Fruit fly (Drosophila melanogaster) whole organism, embryonic: Measurements from ENCODE around the gene CG6465.

ENCODE experiments used
- B-H1 ChIP-seq: fragments of 200-800 bp; sonication (Bioruptor generic); IDR thresholded peaks from 3 replicates; pipeline ENCODE4 v1.3.6; 2022; ENCODE audit warnings: missing biosample characterization, missing genetic modification characterization
- CG10274 ChIP-seq: fragments of 200-800 bp; sonication (Bioruptor generic); optimal IDR thresholded peaks from 3 replicates; lab custom pipeline; 2017; ENCODE audit warnings: missing biosample characterization, mild to moderate bottlenecking, missing genetic modification characterization
- CG10321 ChIP-seq: fragments of 200-800 bp; sonication (Bioruptor generic); IDR thresholded peaks from 2 replicates; pipeline ENCODE4 v1.3.6; 2022; ENCODE audit warnings: missing biosample characterization, missing genetic modification characterization
- CG10366 ChIP-seq: fragments of 200-800 bp; sonication (Bioruptor generic); IDR thresholded peaks from 2 replicates; pipeline ENCODE4 v1.3.6; 2022; ENCODE audit warnings: missing biosample characterization, missing genetic modification characterization
- CG10431 ChIP-seq: fragments of 200-800 bp; sonication (Bioruptor generic); optimal IDR thresholded peaks from 3 replicates; lab custom pipeline; 2018; ENCODE audit warnings: missing biosample characterization, mild to moderate bottlenecking, missing genetic modification characterization
- CG10654 ChIP-seq: fragments of 200-800 bp; sonication (Bioruptor generic); optimal IDR thresholded peaks from 2 replicates; lab custom pipeline; 2016; ENCODE audit warnings: missing biosample characterization, missing genetic modification characterization
- CG10979 ChIP-seq: fragments of 200-800 bp; sonication (Bioruptor generic); optimal IDR thresholded peaks from 2 replicates; lab custom pipeline; 2018; ENCODE audit warnings: missing biosample characterization, mild to moderate bottlenecking, missing genetic modification characterization, moderate library complexity
- CG12155 ChIP-seq: fragments of 200-800 bp; sonication (Bioruptor generic); optimal IDR thresholded peaks from 3 replicates; lab custom pipeline; 2016; ENCODE audit warnings: missing biosample characterization, missing genetic modification characterization
- CG13287 ChIP-seq: fragments of 200-800 bp; sonication (Bioruptor generic); IDR thresholded peaks from 2 replicates; pipeline ENCODE4 v1.3.6; 2022; ENCODE audit warnings: missing biosample characterization, missing genetic modification characterization; ENCODE audit not compliant: partially characterized antibody
- CG15514 ChIP-seq: fragments of 200-800 bp; sonication (Bioruptor generic); optimal IDR thresholded peaks from 3 replicates; lab custom pipeline; 2017; ENCODE audit warnings: missing biosample characterization, missing genetic modification characterization, mild to moderate bottlenecking, moderate library complexity, missing genetic modification reagents
- CG15696 ChIP-seq: fragments of 200-800 bp; sonication (Bioruptor generic); optimal IDR thresholded peaks from 2 replicates; lab custom pipeline; 2019; ENCODE audit warnings: missing biosample characterization, mild to moderate bottlenecking, missing genetic modification characterization, moderate library complexity
- CG17612 ChIP-seq: fragments of 200-800 bp; sonication (Bioruptor generic); IDR thresholded peaks from 2 replicates; pipeline ENCODE4 v1.3.6; 2022; ENCODE audit warnings: missing biosample characterization, missing genetic modification characterization
- CG18619 ChIP-seq: fragments of 200-800 bp; sonication (Bioruptor generic); optimal IDR thresholded peaks from 3 replicates; lab custom pipeline; 2017; ENCODE audit warnings: missing biosample characterization, mild to moderate bottlenecking, missing genetic modification characterization
- CG2116 ChIP-seq: fragments of 200-800 bp; sonication (Bioruptor generic); optimal IDR thresholded peaks from 3 replicates; lab custom pipeline; 2018; ENCODE audit warnings: missing biosample characterization, mild to moderate bottlenecking, missing genetic modification characterization
- CG2129 ChIP-seq: fragments of 200-800 bp; sonication (Bioruptor generic); IDR thresholded peaks from 2 replicates; pipeline ENCODE4 v1.3.6; 2022; ENCODE audit warnings: missing biosample characterization, missing genetic modification characterization; ENCODE audit not compliant: partially characterized antibody
- CG2678 ChIP-seq: fragments of 200-800 bp; sonication (Bioruptor generic); optimal IDR thresholded peaks from 3 replicates; lab custom pipeline; 2019; ENCODE audit warnings: missing biosample characterization, mild to moderate bottlenecking, missing genetic modification characterization, moderate library complexity
- CG2712 ChIP-seq: fragments of 200-800 bp; optimal IDR thresholded peaks from 3 replicates; lab custom pipeline; 2019; ENCODE audit warnings: missing biosample characterization, mild to moderate bottlenecking, missing genetic modification characterization, moderate library complexity
- CG31224 ChIP-seq: fragments of 200-800 bp; sonication (Bioruptor generic); IDR thresholded peaks from 2 replicates; pipeline ENCODE4 v1.3.6; 2022; ENCODE audit warnings: missing biosample characterization, missing genetic modification characterization
- CG43689 ChIP-seq: fragments of 200-800 bp; sonication (Bioruptor generic); IDR thresholded peaks from 2 replicates; pipeline ENCODE4 v1.3.6; 2022; ENCODE audit warnings: missing biosample characterization, missing genetic modification characterization
- CG4820 ChIP-seq: fragments of 200-800 bp; sonication (Bioruptor generic); optimal IDR thresholded peaks from 3 replicates; lab custom pipeline; 2016; ENCODE audit warnings: missing biosample characterization, missing genetic modification characterization
- CG6813 ChIP-seq: fragments of 200-800 bp; sonication (Bioruptor generic); optimal IDR thresholded peaks from 2 replicates; lab custom pipeline; 2017; ENCODE audit warnings: missing biosample characterization, missing genetic modification characterization, mild to moderate bottlenecking, moderate library complexity, missing genetic modification reagents
- CG8478 ChIP-seq: fragments of >200 bp; optimal IDR thresholded peaks from 2 replicates; lab custom pipeline; 2018
- Dll ChIP-seq: fragments of 200-800 bp; sonication (Bioruptor generic); IDR thresholded peaks from 4 replicates; pipeline ENCODE4 v1.3.6; 2022; ENCODE audit warnings: missing biosample characterization, missing genetic modification characterization; ENCODE audit not compliant: partially characterized antibody
- Doc3 ChIP-seq: fragments of 200-800 bp; sonication (Bioruptor generic); IDR thresholded peaks from 3 replicates; pipeline ENCODE4 v1.3.6; 2022; ENCODE audit warnings: missing biosample characterization, missing genetic modification characterization; ENCODE audit not compliant: partially characterized antibody
- Ets65A ChIP-seq: fragments of 200-800 bp; sonication (Bioruptor generic); peaks from one replicate; lab custom pipeline; 2016; ENCODE audit warnings: missing biosample characterization, missing genetic modification characterization
- Gsc ChIP-seq: fragments of 200-800 bp; sonication (Bioruptor generic); IDR thresholded peaks from 2 replicates; pipeline ENCODE4 v1.3.6; 2022; ENCODE audit warnings: missing biosample characterization, missing genetic modification characterization
- HLH3B ChIP-seq: fragments of 200-800 bp; sonication (Bioruptor generic); IDR thresholded peaks from 2 replicates; pipeline ENCODE4 v1.3.6; 2022; ENCODE audit warnings: missing biosample characterization, missing genetic modification characterization
- MBD-R2 ChIP-seq: fragments of 200-800 bp; sonication (Bioruptor generic); IDR thresholded peaks from 2 replicates; pipeline ENCODE4 v1.3.6; 2022; ENCODE audit warnings: missing biosample characterization, missing genetic modification characterization
- Rfx ChIP-seq: fragments of 200-800 bp; sonication (Bioruptor generic); IDR thresholded peaks from 2 replicates; pipeline ENCODE4 v1.3.6; 2022; ENCODE audit warnings: missing biosample characterization, missing genetic modification characterization
- Scr ChIP-seq: fragments of 200-800 bp; sonication (Bioruptor generic); IDR thresholded peaks from 2 replicates; pipeline ENCODE4 v1.3.6; 2022; ENCODE audit warnings: missing biosample characterization, missing genetic modification characterization; ENCODE audit not compliant: partially characterized antibody
- Six4 ChIP-seq: fragments of 200-800 bp; sonication (Bioruptor generic); optimal IDR thresholded peaks from 2 replicates; lab custom pipeline; 2016; ENCODE audit warnings: missing biosample characterization, missing genetic modification characterization
- Taf1 ChIP-seq: fragments of 200-800 bp; sonication (Bioruptor generic); IDR thresholded peaks from 2 replicates; pipeline ENCODE4 v1.3.6; 2022; ENCODE audit warnings: missing biosample characterization, missing genetic modification characterization
- abd-A ChIP-seq: fragments of 200-800 bp; sonication (Bioruptor generic); optimal IDR thresholded peaks from 3 replicates; lab custom pipeline; 2019; ENCODE audit warnings: missing biosample characterization, mild to moderate bottlenecking, missing genetic modification characterization, moderate library complexity
- az2 ChIP-seq: fragments of 200-800 bp; sonication (Bioruptor generic); optimal IDR thresholded peaks from 3 replicates; lab custom pipeline; 2016; ENCODE audit warnings: missing biosample characterization, missing genetic modification characterization
- ems ChIP-seq: fragments of 200-800 bp; sonication (Bioruptor generic); optimal IDR thresholded peaks from 3 replicates; lab custom pipeline; 2016; ENCODE audit warnings: missing biosample characterization, missing genetic modification characterization
- fd64A ChIP-seq: fragments of 200-800 bp; sonication (Bioruptor generic); optimal IDR thresholded peaks from 3 replicates; lab custom pipeline; 2018; ENCODE audit warnings: missing biosample characterization, mild to moderate bottlenecking, missing genetic modification characterization
- gce ChIP-seq: fragments of 200-800 bp; sonication (Bioruptor generic); IDR thresholded peaks from 3 replicates; pipeline ENCODE4 v1.3.6; 2022; ENCODE audit warnings: missing biosample characterization, missing genetic modification characterization
- gem ChIP-seq: fragments of 200-800 bp; sonication (Bioruptor generic); optimal IDR thresholded peaks from 2 replicates; lab custom pipeline; 2019; ENCODE audit warnings: missing biosample characterization, mild to moderate bottlenecking, missing genetic modification characterization, moderate library complexity
- gsb-n ChIP-seq: fragments of 200-800 bp; sonication (Bioruptor generic); optimal IDR thresholded peaks from 3 replicates; lab custom pipeline; 2018; ENCODE audit warnings: missing biosample characterization, mild to moderate bottlenecking, missing genetic modification characterization
- klu ChIP-seq: fragments of 200-800 bp; sonication (Bioruptor generic); IDR thresholded peaks from 2 replicates; pipeline ENCODE4 v1.3.6; 2022; ENCODE audit warnings: missing biosample characterization, missing genetic modification characterization
- lilli ChIP-seq: fragments of 200-800 bp; sonication (Bioruptor generic); optimal IDR thresholded peaks from 3 replicates; lab custom pipeline; 2016; ENCODE audit warnings: missing biosample characterization, missing genetic modification characterization
- nerfin-1 ChIP-seq: fragments of 200-800 bp; sonication (Bioruptor generic); optimal IDR thresholded peaks from 3 replicates; lab custom pipeline; 2019; ENCODE audit warnings: missing biosample characterization, mild to moderate bottlenecking, missing genetic modification characterization, moderate library complexity
- oc ChIP-seq: fragments of 200-800 bp; sonication (Bioruptor generic); optimal IDR thresholded peaks from 2 replicates; lab custom pipeline; 2018; ENCODE audit warnings: missing biosample characterization, mild to moderate bottlenecking, missing genetic modification characterization, moderate library complexity
- repo ChIP-seq: fragments of 200-800 bp; sonication (Bioruptor generic); optimal IDR thresholded peaks from 2 replicates; lab custom pipeline; 2016; ENCODE audit warnings: missing biosample characterization, missing genetic modification characterization
- ro ChIP-seq: fragments of 200-800 bp; sonication (Bioruptor generic); IDR thresholded peaks from 2 replicates; pipeline ENCODE4 v1.3.6; 2022; ENCODE audit warnings: missing biosample characterization, missing genetic modification characterization
- sna ChIP-seq: fragments of 200-800 bp; sonication (Bioruptor generic); IDR thresholded peaks from 2 replicates; pipeline ENCODE4 v1.3.6; 2022; ENCODE audit warnings: missing biosample characterization, missing genetic modification characterization; ENCODE audit not compliant: partially characterized antibody
- sr ChIP-seq: fragments of 200-800 bp; sonication (Bioruptor generic); IDR thresholded peaks from 3 replicates; pipeline ENCODE4 v1.3.6; 2022; ENCODE audit warnings: missing biosample characterization, missing genetic modification characterization
- stwl ChIP-seq: fragments of 200-800 bp; sonication (Bioruptor generic); optimal IDR thresholded peaks from 3 replicates; lab custom pipeline; 2018; ENCODE audit warnings: missing biosample characterization, mild to moderate bottlenecking, missing genetic modification characterization, moderate library complexity
- sug ChIP-seq: fragments of 200-800 bp; optimal IDR thresholded peaks from 2 replicates; lab custom pipeline; 2019; ENCODE audit warnings: missing biosample characterization, mild to moderate bottlenecking, missing genetic modification characterization, moderate library complexity
- trem ChIP-seq: fragments of 200-800 bp; optimal IDR thresholded peaks from 3 replicates; lab custom pipeline; 2019; ENCODE audit warnings: missing biosample characterization, mild to moderate bottlenecking, missing genetic modification characterization, moderate library complexity
- usp ChIP-seq: fragments of >200 bp; optimal IDR thresholded peaks from 2 replicates; lab custom pipeline; 2017; ENCODE audit warnings: missing biosample characterization, missing genetic modification characterization
- yki ChIP-seq: fragments of >200 bp; optimal IDR thresholded peaks from 3 replicates; lab custom pipeline; 2018

Gene CG6465

dm6 chr3R:10688835-10689234 is 11.8 kb upstream of the CG6465 start (continued):
- TF ChIP-seq Dll, result no peak
- no peak for TF ChIP-seq ro (GFP tag; lab: Robert Waterston, UW)
- TF ChIP-seq stwl (tag; lab: Kevin White, UChicago), result no peak
- TF ChIP-seq CG2712 (tag; lab: Kevin White, UChicago), result peak; percentile 64
- no peak for TF ChIP-seq CG43689 (GFP tag; lab: Robert Waterston, UW)
- peak; percentile 33; the same call in 1 of the 3 replicates for TF ChIP-seq B-H1 (GFP tag; lab: Robert Waterston, UW)
- no peak for TF ChIP-seq CG10431 (GFP tag; lab: Kevin White, UChicago)
- no peak for TF ChIP-seq sna
- TF ChIP-seq CG15696 (tag; lab: Kevin White, UChicago), result no peak
- peak; percentile 33 for TF ChIP-seq CG10979 (tag; lab: Kevin White, UChicago)
- TF ChIP-seq CG15514 (GFP tag; lab: Kevin White, UChicago), result peak; percentile 38
- TF ChIP-seq repo (GFP tag; lab: Kevin White, UChicago), result no peak
- TF ChIP-seq sr, result no peak
- peak; percentile 77 for TF ChIP-seq CG2678
- no peak for TF ChIP-seq Ets65A (GFP tag; lab: Kevin White, UChicago)
- TF ChIP-seq Six4 (GFP tag; lab: Kevin White, UChicago), result no peak
- peak; percentile 40; the same call in 1 of the 2 replicates for TF ChIP-seq MBD-R2
- TF ChIP-seq CG10654 (GFP tag; lab: Kevin White, UChicago), result no peak
- no peak for TF ChIP-seq usp
- TF ChIP-seq Scr (GFP tag; lab: Robert Waterston, UW), result no peak
- TF ChIP-seq CG8478 (lab: Kevin White, UChicago), result no peak
- peak; percentile 32 for TF ChIP-seq CG12155 (GFP tag; lab: Kevin White, UChicago)
- 0 out of 2 replicates have a peak, but pooled peaks have one; percentile 11 for TF ChIP-seq klu (GFP tag; lab: Robert Waterston, UW)
- peak; percentile 10 for TF ChIP-seq CG18619 (GFP tag; lab: Kevin White, UChicago)
- no peak for TF ChIP-seq Gsc (GFP tag; lab: Robert Waterston, UW)
- TF ChIP-seq CG10366 (GFP tag; lab: Robert Waterston, UW), result no peak
- TF ChIP-seq oc (tag; lab: Kevin White, UChicago), result no peak
- TF ChIP-seq ems (GFP tag; lab: Kevin White, UChicago), result no peak
- no peak for TF ChIP-seq CG13287 (GFP tag; lab: Robert Waterston, UW)
- peak; percentile 60; the same call in 1 of the 3 replicates for TF ChIP-seq gce (GFP tag; lab: Robert Waterston, UW)
- no peak for TF ChIP-seq gsb-n (tag; lab: Kevin White, UChicago)
- TF ChIP-seq CG10274 (GFP tag; lab: Kevin White, UChicago), result no peak
- TF ChIP-seq yki (lab: Kevin White, UChicago), result no peak
- peak; percentile 71 for TF ChIP-seq gem (tag; lab: Kevin White, UChicago)
- no peak for TF ChIP-seq CG10321
- peak; percentile 4 for TF ChIP-seq sug (tag; lab: Kevin White, UChicago)
- TF ChIP-seq fd64A (GFP tag; lab: Kevin White, UChicago), result no peak
- TF ChIP-seq HLH3B (GFP tag; lab: Robert Waterston, UW), result no peak
- TF ChIP-seq abd-A (tag; lab: Kevin White, UChicago), result no peak
- peak; percentile 21 for TF ChIP-seq CG6813 (GFP tag; lab: Kevin White, UChicago)
- TF ChIP-seq CG17612 (GFP tag; lab: Robert Waterston, UW), result no peak
- TF ChIP-seq Rfx (GFP tag; lab: Robert Waterston, UW), result peak; percentile 88
- TF ChIP-seq CG2116 (GFP tag; lab: Kevin White, UChicago), result no peak
- TF ChIP-seq CG31224 (GFP tag; lab: Robert Waterston, UW), result peak; percentile 66
- no peak for TF ChIP-seq CG2129
- TF ChIP-seq trem (tag; lab: Kevin White, UChicago), result no peak
- TF ChIP-seq az2 (GFP tag; lab: Kevin White, UChicago), result peak; percentile 10
- peak; percentile 53 for TF ChIP-seq Taf1 (GFP tag; lab: Robert Waterston, UW)
- no peak for TF ChIP-seq nerfin-1 (tag; lab: Kevin White, UChicago)
- no peak for TF ChIP-seq CG4820 (GFP tag; lab: Kevin White, UChicago)
- peak; percentile 59 for TF ChIP-seq lilli (GFP tag; lab: Kevin White, UChicago)
- no peak for TF ChIP-seq Doc3 (GFP tag; lab: Robert Waterston, UW)
